Worm (Caenorhabditis elegans) whole organism, mixed stage, embryonic: ENCODE data around the gene tbck-1.
A peak's percentile ranks its signal among the peaks of the same experiment; 100 is the strongest.

ENCODE experiments used
- M03D4.4 ChIP-seq: sonication (generic microtip); optimal IDR thresholded peaks from 2 replicates; lab custom pipeline; 2017; ENCODE audit warnings: mild to moderate bottlenecking, missing genetic modification characterization, missing compliant biosample characterization
- bed-3 ChIP-seq: fragments of 200-800 bp; sonication (Bioruptor generic); optimal IDR thresholded peaks from 3 replicates; lab custom pipeline; 2018; ENCODE audit warnings: mild to moderate bottlenecking, missing genetic modification characterization, moderate library complexity, missing compliant biosample characterization
- blmp-1 ChIP-seq: fragments of 150-350 bp; optimal IDR thresholded peaks from 2 replicates; lab custom pipeline; 2014; ENCODE audit warnings: missing biosample characterization, missing genetic modification characterization
- ceh-39 ChIP-seq: fragments of 150-350 bp; optimal IDR thresholded peaks from 2 replicates; lab custom pipeline; 2014; ENCODE audit warnings: missing biosample characterization, missing genetic modification characterization
- ceh-43 ChIP-seq: fragments of 200-800 bp; sonication (Bioruptor generic); optimal IDR thresholded peaks from 2 replicates; lab custom pipeline; 2018; ENCODE audit warnings: mild to moderate bottlenecking, missing genetic modification characterization, moderate library complexity, missing compliant biosample characterization
- ceh-83 ChIP-seq: fragments of 200-800 bp; sonication (Bioruptor generic); optimal IDR thresholded peaks from 2 replicates; lab custom pipeline; 2018; ENCODE audit warnings: mild to moderate bottlenecking, missing genetic modification characterization, missing compliant biosample characterization
- ces-1 ChIP-seq: fragments of 150-350 bp; optimal IDR thresholded peaks from 2 replicates; lab custom pipeline; 2014; ENCODE audit warnings: missing biosample characterization, missing genetic modification reagents, missing genetic modification characterization
- cnd-1 ChIP-seq: fragments of 200-800 bp; sonication (Bioruptor generic); optimal IDR thresholded peaks from 2 replicates; lab custom pipeline; 2018; ENCODE audit warnings: mild to moderate bottlenecking, missing genetic modification characterization, missing compliant biosample characterization
- drap-1 ChIP-seq: fragments of 200-800 bp; sonication (Bioruptor generic); optimal IDR thresholded peaks from 3 replicates; lab custom pipeline; 2018; ENCODE audit warnings: mild to moderate bottlenecking, missing genetic modification characterization, missing compliant biosample characterization
- elt-1 ChIP-seq: sonication (generic microtip); optimal IDR thresholded peaks from 2 replicates; lab custom pipeline; 2017; ENCODE audit warnings: missing genetic modification characterization, mild to moderate bottlenecking, missing compliant biosample characterization, antibody characterized with exemption, moderate library complexity, borderline replicate concordance; ENCODE audit not compliant: insufficient read depth
- elt-3 ChIP-seq: fragments of 150-350 bp; optimal IDR thresholded peaks from 2 replicates; lab custom pipeline; 2014; ENCODE audit warnings: missing biosample characterization, missing genetic modification characterization
- flh-1 ChIP-seq: fragments of 200-800 bp; sonication (Bioruptor generic); optimal IDR thresholded peaks from 2 replicates; lab custom pipeline; 2018; ENCODE audit warnings: mild to moderate bottlenecking, missing genetic modification characterization, moderate library complexity, missing compliant biosample characterization
- ham-2 ChIP-seq: fragments of 200-800 bp; sonication (Bioruptor generic); optimal IDR thresholded peaks from 2 replicates; lab custom pipeline; 2018; ENCODE audit warnings: mild to moderate bottlenecking, missing genetic modification characterization, missing compliant biosample characterization
- hlh-1 ChIP-seq: fragments of 150-350 bp; optimal IDR thresholded peaks from 2 replicates; lab custom pipeline; 2014; ENCODE audit warnings: missing biosample characterization, missing genetic modification reagents, missing genetic modification characterization
- lin-13 ChIP-seq: fragments of 150-350 bp; optimal IDR thresholded peaks from 2 replicates; lab custom pipeline; 2014; ENCODE audit warnings: missing biosample characterization, missing genetic modification characterization
- lin-32 ChIP-seq: fragments of 200-800 bp; sonication (Bioruptor generic); optimal IDR thresholded peaks from 2 replicates; lab custom pipeline; 2018; ENCODE audit warnings: mild to moderate bottlenecking, missing genetic modification characterization, missing compliant biosample characterization
- lsy-2 ChIP-seq: fragments of 150-350 bp; optimal IDR thresholded peaks from 2 replicates; lab custom pipeline; 2014; ENCODE audit warnings: missing biosample characterization, missing genetic modification characterization
- mab-5 ChIP-seq: fragments of 150-350 bp; optimal IDR thresholded peaks from 2 replicates; lab custom pipeline; 2014; ENCODE audit warnings: missing biosample characterization, missing genetic modification characterization
- mep-1 ChIP-seq: fragments of 150-350 bp; optimal IDR thresholded peaks from 2 replicates; lab custom pipeline; 2017; ENCODE audit warnings: missing biosample characterization, missing genetic modification reagents, missing genetic modification characterization, inconsistent platforms
- mls-2 ChIP-seq: sonication (generic microtip); optimal IDR thresholded peaks from 2 replicates; lab custom pipeline; 2016; ENCODE audit warnings: mild to moderate bottlenecking, missing genetic modification characterization, moderate library complexity, missing compliant biosample characterization
- nhr-12 ChIP-seq: fragments of 150-350 bp; optimal IDR thresholded peaks from 2 replicates; lab custom pipeline; 2014; ENCODE audit warnings: missing biosample characterization, missing genetic modification characterization
- nhr-2 ChIP-seq: fragments of 150-350 bp; optimal IDR thresholded peaks from 2 replicates; lab custom pipeline; 2014; ENCODE audit warnings: missing biosample characterization, missing genetic modification characterization
- nhr-237 ChIP-seq: fragments of 150-350 bp; optimal IDR thresholded peaks from 2 replicates; lab custom pipeline; 2014; ENCODE audit warnings: missing biosample characterization, missing genetic modification characterization
- nhr-28 ChIP-seq: fragments of 150-350 bp; optimal IDR thresholded peaks from 2 replicates; lab custom pipeline; 2014; ENCODE audit warnings: missing biosample characterization, missing genetic modification characterization
- nhr-76 ChIP-seq: sonication (generic microtip); optimal IDR thresholded peaks from 2 replicates; lab custom pipeline; 2017; ENCODE audit warnings: missing biosample characterization, missing genetic modification characterization
- pha-4 ChIP-seq: fragments of 150-350 bp; optimal IDR thresholded peaks from 2 replicates; lab custom pipeline; 2018; ENCODE audit warnings: missing biosample characterization, missing genetic modification reagents, missing genetic modification characterization
- sem-2 ChIP-seq: fragments of 200-800 bp; sonication (Bioruptor generic); optimal IDR thresholded peaks from 2 replicates; lab custom pipeline; 2018; ENCODE audit warnings: mild to moderate bottlenecking, missing genetic modification characterization, missing compliant biosample characterization
- snpc-4 ChIP-seq: fragments of 150-350 bp; optimal IDR thresholded peaks from 2 replicates; lab custom pipeline; 2014; ENCODE audit warnings: missing biosample characterization, missing genetic modification characterization
- sptf-1 ChIP-seq: sonication (generic microtip); optimal IDR thresholded peaks from 2 replicates; lab custom pipeline; 2017; ENCODE audit warnings: mild to moderate bottlenecking, missing genetic modification characterization, moderate library complexity, missing compliant biosample characterization
- tbx-8 ChIP-seq: fragments of 200-800 bp; sonication (Bioruptor generic); optimal IDR thresholded peaks from 2 replicates; lab custom pipeline; 2018; ENCODE audit warnings: mild to moderate bottlenecking, missing genetic modification characterization, moderate library complexity, missing compliant biosample characterization
- unc-120 ChIP-seq: sonication (generic microtip); optimal IDR thresholded peaks from 2 replicates; lab custom pipeline; 2017; ENCODE audit warnings: missing genetic modification characterization, missing compliant biosample characterization; ENCODE audit not compliant: poor library complexity, severe bottlenecking
- unc-39 ChIP-seq: fragments of 150-350 bp; optimal IDR thresholded peaks from 2 replicates; lab custom pipeline; 2014; ENCODE audit warnings: missing biosample characterization, missing genetic modification characterization
- unc-62 ChIP-seq: fragments of 150-350 bp; optimal IDR thresholded peaks from 2 replicates; lab custom pipeline; 2014; ENCODE audit warnings: missing biosample characterization, missing genetic modification reagents, missing genetic modification characterization
- zip-8 ChIP-seq: fragments of 150-350 bp; optimal IDR thresholded peaks from 2 replicates; lab custom pipeline; 2014; ENCODE audit warnings: missing biosample characterization, missing genetic modification characterization
- ztf-11 ChIP-seq: fragments of 150-350 bp; optimal IDR thresholded peaks from 2 replicates; lab custom pipeline; 2014; ENCODE audit warnings: missing biosample characterization, missing genetic modification characterization

The tbck-1 gene

DNA sequence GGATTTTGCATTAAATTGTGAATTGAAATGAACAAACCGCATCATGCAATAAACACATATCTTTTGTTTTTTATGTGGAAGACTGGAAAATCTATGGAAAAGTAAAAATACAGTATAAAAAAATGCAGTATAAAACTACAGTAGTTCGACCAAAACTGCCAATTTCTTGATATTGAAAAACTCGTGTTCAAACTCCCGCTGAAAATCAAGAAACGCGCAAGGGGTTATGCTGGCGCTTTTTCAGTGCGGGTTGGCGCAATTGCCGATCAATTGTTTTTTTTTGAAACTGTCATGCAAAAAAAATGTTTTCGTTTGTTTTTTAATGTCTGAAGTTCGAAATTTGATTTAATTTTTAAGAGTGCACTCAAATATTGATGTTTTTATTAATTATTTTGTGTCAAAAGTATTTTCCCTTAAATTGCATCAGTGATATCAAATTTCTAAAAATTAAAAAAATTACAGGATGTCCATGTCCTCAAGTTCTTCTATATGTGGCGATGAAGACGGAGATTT is 23.3 kb downstream of the tbck-1 start, which contains the start of gene dnj-9:
TSS of gene dnj-9 (plus strand) at position 463 of the 513 bp plus-strand sequence.
- TF ChIP-seq nhr-12: no peak
- peak; percentile 87 for TF ChIP-seq sptf-1 (tag; lab: Kevin White, UChicago)
- no peak for TF ChIP-seq unc-120 (tag; lab: Kevin White, UChicago)
- TF ChIP-seq unc-62 (GFP tag; lab: Kevin White, UChicago): peak; percentile 31
- peak; percentile 9 for TF ChIP-seq ztf-11 (tag; lab: Kevin White, UChicago)
- TF ChIP-seq pha-4 (tag; lab: Kevin White, UChicago): peak; percentile 70
- peak; percentile 58 for TF ChIP-seq mls-2 (tag; lab: Kevin White, UChicago)
- TF ChIP-seq cnd-1 (tag; lab: Kevin White, UChicago): peak; percentile 62
- no peak for TF ChIP-seq nhr-2
- no peak for TF ChIP-seq unc-39 (tag; lab: Kevin White, UChicago)
- peak; percentile 58 for TF ChIP-seq mab-5
- TF ChIP-seq ceh-83 (GFP tag; lab: Kevin White, UChicago): peak; percentile 59
- peak; percentile 15 for TF ChIP-seq blmp-1 (tag; lab: Kevin White, UChicago)
- peak; percentile 59 for TF ChIP-seq ces-1 (GFP tag; lab: Kevin White, UChicago)
- peak; percentile 95 for TF ChIP-seq lin-13
- TF ChIP-seq zip-8: no peak
- TF ChIP-seq flh-1: peak; percentile 34
- no peak for TF ChIP-seq snpc-4 (tag; lab: Kevin White, UChicago)
- TF ChIP-seq drap-1 (GFP tag; lab: Kevin White, UChicago): peak; percentile 13
- TF ChIP-seq ceh-39: peak; percentile 60
- no peak for TF ChIP-seq elt-1 (tag; lab: Kevin White, UChicago)
- TF ChIP-seq lin-32 (GFP tag; lab: Kevin White, UChicago): no peak
- TF ChIP-seq nhr-76: no peak
- peak; percentile 87 for TF ChIP-seq nhr-237 (tag; lab: Kevin White, UChicago)
- peak; percentile 77 for TF ChIP-seq hlh-1
- no peak for TF ChIP-seq sem-2
- TF ChIP-seq mep-1 (tag; lab: Kevin White, UChicago): peak; percentile 91
- peak; percentile 79 for TF ChIP-seq M03D4.4 (tag; lab: Kevin White, UChicago)
- peak; percentile 59 for TF ChIP-seq ceh-43 (GFP tag; lab: Kevin White, UChicago)
- TF ChIP-seq ham-2: no peak
- TF ChIP-seq lsy-2: peak; percentile 82
- no peak for TF ChIP-seq tbx-8
- peak; percentile 34 for TF ChIP-seq bed-3 (GFP tag; lab: Kevin White, UChicago)
- TF ChIP-seq elt-3: peak; percentile 17
- TF ChIP-seq nhr-28 (tag; lab: Kevin White, UChicago): no peak

DNA sequence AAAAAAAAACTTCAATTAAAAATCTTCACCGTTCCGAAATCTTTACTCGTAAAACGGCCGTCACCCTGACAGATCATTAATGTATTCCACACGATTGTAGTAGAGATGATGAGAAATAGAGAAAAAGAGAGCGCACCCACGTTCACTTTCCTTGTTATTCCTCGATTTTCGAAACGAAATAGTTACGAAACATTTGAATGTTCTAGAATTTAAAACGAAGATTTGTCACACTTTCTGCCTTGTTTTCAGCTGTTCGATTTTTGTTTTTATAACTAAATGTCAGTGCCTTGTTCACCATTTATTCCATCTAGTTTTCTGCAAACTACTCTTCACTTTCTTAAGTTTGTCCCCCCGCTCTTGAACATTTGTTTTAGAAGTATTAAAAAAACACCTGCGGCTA is 26.4 kb downstream of the tbck-1 start:
- TF ChIP-seq lin-13: no peak
- TF ChIP-seq unc-39 (tag; lab: Kevin White, UChicago): no peak
- no peak for TF ChIP-seq nhr-12
- TF ChIP-seq nhr-237 (tag; lab: Kevin White, UChicago): no peak
- no peak for TF ChIP-seq hlh-1
- TF ChIP-seq zip-8: no peak
- no peak for TF ChIP-seq lsy-2
- no peak for TF ChIP-seq elt-1 (tag; lab: Kevin White, UChicago)
- TF ChIP-seq ceh-83 (GFP tag; lab: Kevin White, UChicago): no peak
- TF ChIP-seq ztf-11 (tag; lab: Kevin White, UChicago): no peak
- no peak for TF ChIP-seq elt-3
- no peak for TF ChIP-seq nhr-28 (tag; lab: Kevin White, UChicago)
- no peak for TF ChIP-seq tbx-8
- TF ChIP-seq snpc-4 (tag; lab: Kevin White, UChicago): no peak
- TF ChIP-seq bed-3 (GFP tag; lab: Kevin White, UChicago): no peak
- no peak for TF ChIP-seq mep-1 (tag; lab: Kevin White, UChicago)

DNA sequence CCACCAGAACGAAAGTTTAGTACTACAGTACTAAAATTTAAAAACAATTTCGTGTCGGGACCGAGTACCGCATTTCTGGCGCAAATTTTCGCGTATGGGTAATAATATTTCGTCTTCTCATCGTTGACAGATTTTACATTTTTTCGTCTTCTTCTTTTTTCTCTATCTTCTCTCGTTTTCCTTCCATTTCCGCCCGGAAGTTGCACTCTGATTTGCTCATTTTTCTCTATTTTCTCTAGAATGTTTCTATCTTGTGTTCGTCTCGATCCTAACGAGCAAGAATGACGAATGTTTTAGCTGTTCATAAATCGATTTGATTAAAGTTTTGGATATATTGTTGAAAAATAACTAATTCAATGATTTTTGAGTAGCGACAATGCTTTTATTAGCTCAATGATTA is 27.1 kb downstream of the tbck-1 start:
- no peak for TF ChIP-seq zip-8
- peak; percentile 5 for TF ChIP-seq unc-120 (tag; lab: Kevin White, UChicago)
- no peak for TF ChIP-seq ces-1 (GFP tag; lab: Kevin White, UChicago)
- TF ChIP-seq elt-1 (tag; lab: Kevin White, UChicago): no peak
- TF ChIP-seq ztf-11 (tag; lab: Kevin White, UChicago): no peak
- no peak for TF ChIP-seq blmp-1 (tag; lab: Kevin White, UChicago)
- TF ChIP-seq sem-2: no peak
- TF ChIP-seq nhr-2: no peak
